Fruit fly (Drosophila melanogaster) Kc167 (cell line): ENCODE data around the gene CG31343.

Source experiments
- insv ChIP-seq: fragments of >200 bp; optimal IDR thresholded peaks from 3 replicates; lab custom pipeline; 2018; ENCODE audit warnings: missing external identifiers
- psq ChIP-seq: fragments of >200 bp; optimal IDR thresholded peaks from 2 replicates; lab custom pipeline; 2017; ENCODE audit warnings: missing external identifiers

DNA sequence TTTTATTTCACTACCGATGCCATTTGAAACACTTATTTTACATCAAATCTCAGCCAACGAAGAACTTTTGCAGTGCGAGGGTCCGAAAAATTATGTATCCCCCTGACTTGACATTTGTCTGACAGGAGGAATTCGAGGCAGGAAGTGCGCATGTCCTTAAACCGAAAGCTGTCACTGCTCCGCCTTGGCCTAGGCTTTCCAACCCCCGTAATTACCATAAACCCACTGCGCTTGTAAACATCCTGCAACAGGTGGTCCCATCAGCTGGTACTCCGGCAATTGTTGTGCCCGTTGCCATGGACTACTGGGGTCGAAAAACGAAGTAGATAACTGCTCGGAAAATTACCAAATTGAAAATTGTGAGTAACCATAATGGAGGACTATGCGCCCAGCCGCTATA, 30.7 kb downstream of the CG31343 start, which contains the start of the genes GABA-B-R2 and CG6800:
- TF ChIP-seq insv (lab: Kevin White, UChicago) (no peak), psq (lab: Kevin White, UChicago) (no peak)
